Worm (Caenorhabditis elegans) whole organism, mixed stage, embryonic: Measurements from ENCODE around the gene gcy-8.

Source experiments
- ceh-39 ChIP-seq: fragments of 150-350 bp; optimal IDR thresholded peaks from 2 replicates; lab custom pipeline; 2014; ENCODE audit warnings: missing biosample characterization, missing genetic modification characterization
- lsy-2 ChIP-seq: fragments of 150-350 bp; optimal IDR thresholded peaks from 2 replicates; lab custom pipeline; 2014; ENCODE audit warnings: missing biosample characterization, missing genetic modification characterization
- mep-1 ChIP-seq: fragments of 150-350 bp; optimal IDR thresholded peaks from 2 replicates; lab custom pipeline; 2017; ENCODE audit warnings: missing biosample characterization, missing genetic modification reagents, missing genetic modification characterization, inconsistent platforms
- nhr-237 ChIP-seq: fragments of 150-350 bp; optimal IDR thresholded peaks from 2 replicates; lab custom pipeline; 2014; ENCODE audit warnings: missing biosample characterization, missing genetic modification characterization
- pha-4 ChIP-seq: fragments of 150-350 bp; optimal IDR thresholded peaks from 2 replicates; lab custom pipeline; 2018; ENCODE audit warnings: missing biosample characterization, missing genetic modification reagents, missing genetic modification characterization
- unc-39 ChIP-seq: fragments of 150-350 bp; optimal IDR thresholded peaks from 2 replicates; lab custom pipeline; 2014; ENCODE audit warnings: missing biosample characterization, missing genetic modification characterization
- unc-62 ChIP-seq: fragments of 150-350 bp; optimal IDR thresholded peaks from 2 replicates; lab custom pipeline; 2014; ENCODE audit warnings: missing biosample characterization, missing genetic modification reagents, missing genetic modification characterization
- ztf-11 ChIP-seq: fragments of 150-350 bp; optimal IDR thresholded peaks from 2 replicates; lab custom pipeline; 2014; ENCODE audit warnings: missing biosample characterization, missing genetic modification characterization

DNA sequence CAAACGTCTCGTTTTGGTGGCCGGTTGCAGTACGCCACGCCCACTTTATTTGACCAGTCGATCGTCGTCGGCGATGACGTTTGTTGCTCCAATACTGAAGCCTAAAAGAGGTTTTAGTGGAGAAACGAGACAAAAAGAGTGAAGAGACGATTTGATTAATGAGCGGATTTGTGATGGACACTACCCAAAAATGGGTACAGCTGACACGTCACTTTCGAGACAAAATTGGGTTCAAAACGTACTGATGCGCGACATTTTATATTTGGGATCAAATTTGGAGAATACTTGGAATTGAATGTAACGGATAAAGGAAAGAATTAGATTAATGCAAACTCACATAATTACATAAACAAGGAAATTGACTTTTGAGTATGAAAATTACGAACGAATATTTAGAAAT, 30.5 kb upstream of the gcy-8 start, which contains the start of gene ilys-4:
- TF ChIP-seq mep-1 = no peak
- no peak for TF ChIP-seq lsy-2 (tag; lab: Kevin White, UChicago)
- no peak for TF ChIP-seq ztf-11
- no peak for TF ChIP-seq unc-62 (GFP tag; lab: Kevin White, UChicago)
- TF ChIP-seq nhr-237 (tag; lab: Kevin White, UChicago) = no peak
- TF ChIP-seq ceh-39 (tag; lab: Kevin White, UChicago) = no peak
- no peak for TF ChIP-seq pha-4 (tag; lab: Kevin White, UChicago)
- no peak for TF ChIP-seq unc-39 (tag; lab: Kevin White, UChicago)
